Fruit fly (Drosophila melanogaster) whole organism, prepupa: ENCODE measurements around the gene Drak.
A peak's percentile ranks its signal among the peaks of the same experiment; 100 is the strongest.

Experiments
- CG10631 ChIP-seq: fragments of 200-800 bp; sonication (Bioruptor generic); optimal IDR thresholded peaks from 2 replicates; lab custom pipeline; 2016; ENCODE audit warnings: missing biosample characterization, missing genetic modification characterization
- CG10669 ChIP-seq: fragments of 200-800 bp; sonication (Bioruptor generic); optimal IDR thresholded peaks from 3 replicates; lab custom pipeline; 2018; ENCODE audit warnings: missing biosample characterization, mild to moderate bottlenecking, missing genetic modification characterization, moderate library complexity
- CG11762 ChIP-seq: fragments of 200-800 bp; sonication (Bioruptor generic); optimal IDR thresholded peaks from 3 replicates; lab custom pipeline; 2016; ENCODE audit warnings: missing biosample characterization, missing genetic modification characterization; ENCODE audit not compliant: insufficient read depth
- CG11902 ChIP-seq: fragments of 200-800 bp; sonication (Bioruptor generic); optimal IDR thresholded peaks from 3 replicates; lab custom pipeline; 2016; ENCODE audit warnings: missing biosample characterization, missing genetic modification characterization
- CG16779 ChIP-seq: fragments of 200-800 bp; sonication (Bioruptor generic); optimal IDR thresholded peaks from 3 replicates; lab custom pipeline; 2017; ENCODE audit warnings: missing biosample characterization, mild to moderate bottlenecking, missing genetic modification characterization
- CG3032 ChIP-seq: fragments of 200-800 bp; optimal IDR thresholded peaks from 2 replicates; lab custom pipeline; 2019; ENCODE audit warnings: missing biosample characterization, mild to moderate bottlenecking, missing genetic modification characterization, moderate library complexity
- CG31627 ChIP-seq: fragments of 200-800 bp; sonication (Bioruptor generic); optimal IDR thresholded peaks from 3 replicates; lab custom pipeline; 2016; ENCODE audit warnings: missing biosample characterization, missing genetic modification characterization
- CG32006 ChIP-seq: fragments of 200-800 bp; sonication (Bioruptor generic); optimal IDR thresholded peaks from 3 replicates; lab custom pipeline; 2017; ENCODE audit warnings: missing biosample characterization, mild to moderate bottlenecking, missing genetic modification characterization
- CG34406 ChIP-seq: fragments of 200-800 bp; sonication (Bioruptor generic); optimal IDR thresholded peaks from 3 replicates; lab custom pipeline; 2016; ENCODE audit warnings: missing biosample characterization, missing genetic modification characterization
- CG3919 ChIP-seq: fragments of 200-800 bp; sonication (Bioruptor generic); optimal IDR thresholded peaks from 3 replicates; lab custom pipeline; 2016; ENCODE audit warnings: missing biosample characterization, missing genetic modification characterization
- CG6163 ChIP-seq: fragments of 200-800 bp; sonication (Bioruptor generic); IDR thresholded peaks from 3 replicates; pipeline ENCODE4 v1.3.6; 2022; ENCODE audit warnings: missing biosample characterization, missing genetic modification characterization
- CG6276 ChIP-seq: fragments of 200-800 bp; sonication (Bioruptor generic); optimal IDR thresholded peaks from 2 replicates; lab custom pipeline; 2017; ENCODE audit warnings: missing biosample characterization, mild to moderate bottlenecking, missing genetic modification characterization
- CG6792 ChIP-seq: fragments of 200-800 bp; sonication (Bioruptor generic); optimal IDR thresholded peaks from 3 replicates; lab custom pipeline; 2016; ENCODE audit warnings: missing biosample characterization, missing genetic modification characterization
- CG6808 ChIP-seq: fragments of 200-800 bp; sonication (Bioruptor generic); optimal IDR thresholded peaks from 3 replicates; lab custom pipeline; 2017; ENCODE audit warnings: missing biosample characterization, missing genetic modification characterization, mild to moderate bottlenecking, moderate library complexity, missing genetic modification reagents
- CG7368 ChIP-seq: fragments of 200-800 bp; sonication (Bioruptor generic); optimal IDR thresholded peaks from 3 replicates; lab custom pipeline; 2016; ENCODE audit warnings: missing biosample characterization, missing genetic modification characterization
- CG8319 ChIP-seq: fragments of 200-800 bp; sonication (Bioruptor generic); optimal IDR thresholded peaks from 3 replicates; lab custom pipeline; 2016; ENCODE audit warnings: missing biosample characterization, missing genetic modification characterization
- CG8632 ChIP-seq: fragments of 200-800 bp; sonication (Bioruptor generic); optimal IDR thresholded peaks from 3 replicates; lab custom pipeline; 2016; ENCODE audit warnings: missing biosample characterization, missing genetic modification characterization
- CG9139 ChIP-seq: fragments of 200-800 bp; sonication (Bioruptor generic); optimal IDR thresholded peaks from 3 replicates; lab custom pipeline; 2017; ENCODE audit warnings: missing biosample characterization, mild to moderate bottlenecking, missing genetic modification characterization
- Eip78C ChIP-seq: fragments of 200-800 bp; sonication (Bioruptor generic); peaks from one replicate; lab custom pipeline; 2016; ENCODE audit warnings: missing biosample characterization, missing genetic modification characterization
- Ets21C ChIP-seq: fragments of 200-800 bp; sonication (Bioruptor generic); optimal IDR thresholded peaks from 3 replicates; lab custom pipeline; 2016; ENCODE audit warnings: missing biosample characterization, missing genetic modification characterization
- Ets96B ChIP-seq: fragments of 200-800 bp; optimal IDR thresholded peaks from 2 replicates; lab custom pipeline; 2019; ENCODE audit warnings: missing biosample characterization, mild to moderate bottlenecking, missing genetic modification characterization, moderate library complexity
- Gug ChIP-seq: fragments of 200-800 bp; sonication (Bioruptor generic); IDR thresholded peaks from 2 replicates; pipeline ENCODE4 v1.3.6; 2022; ENCODE audit warnings: missing biosample characterization, missing genetic modification characterization
- Hr38 ChIP-seq: sonication (Bioruptor generic); optimal IDR thresholded peaks from 2 replicates; lab custom pipeline; 2016; ENCODE audit warnings: missing biosample characterization, missing genetic modification characterization
- Hr39 ChIP-seq: fragments of 200-800 bp; sonication (Bioruptor generic); optimal IDR thresholded peaks from 2 replicates; lab custom pipeline; 2016; ENCODE audit warnings: missing biosample characterization, missing genetic modification characterization
- Hr4 ChIP-seq: fragments of 200-800 bp; sonication (Bioruptor generic); optimal IDR thresholded peaks from 3 replicates; lab custom pipeline; 2016; ENCODE audit warnings: missing biosample characterization, missing genetic modification characterization
- Lpt ChIP-seq: fragments of 200-800 bp; sonication (Bioruptor generic); optimal IDR thresholded peaks from 3 replicates; lab custom pipeline; 2016; ENCODE audit warnings: missing biosample characterization, missing genetic modification characterization
- OdsH ChIP-seq: fragments of 200-800 bp; sonication (Bioruptor generic); optimal IDR thresholded peaks from 3 replicates; lab custom pipeline; 2016; ENCODE audit warnings: missing biosample characterization, missing genetic modification characterization
- Sox102F ChIP-seq: fragments of 200-800 bp; sonication (Bioruptor generic); optimal IDR thresholded peaks from 2 replicates; lab custom pipeline; 2016; ENCODE audit warnings: missing biosample characterization, mild to moderate bottlenecking, missing genetic modification characterization
- Sox14 ChIP-seq: fragments of 200-800 bp; sonication (Bioruptor generic); optimal IDR thresholded peaks from 3 replicates; lab custom pipeline; 2016; ENCODE audit warnings: missing biosample characterization, missing genetic modification characterization
- Sox15 ChIP-seq: fragments of 200-800 bp; sonication (Bioruptor generic); optimal IDR thresholded peaks from 3 replicates; lab custom pipeline; 2016; ENCODE audit warnings: missing biosample characterization, missing genetic modification characterization
- achi ChIP-seq: fragments of 200-800 bp; sonication (Bioruptor generic); optimal IDR thresholded peaks from 3 replicates; lab custom pipeline; 2016; ENCODE audit warnings: missing biosample characterization, missing genetic modification characterization
- acj6 ChIP-seq: fragments of 200-800 bp; sonication (Bioruptor generic); optimal IDR thresholded peaks from 3 replicates; lab custom pipeline; 2016; ENCODE audit warnings: missing biosample characterization, missing genetic modification characterization
- dsx ChIP-seq: fragments of 200-800 bp; optimal IDR thresholded peaks from 3 replicates; lab custom pipeline; 2019; ENCODE audit warnings: missing biosample characterization, mild to moderate bottlenecking, missing genetic modification characterization, moderate library complexity; ENCODE audit not compliant: poor library complexity, severe bottlenecking
- eg ChIP-seq: fragments of 200-800 bp; sonication (Bioruptor generic); IDR thresholded peaks from 3 replicates; pipeline ENCODE4 v1.3.6; 2022; ENCODE audit warnings: missing biosample characterization, missing genetic modification characterization
- esn ChIP-seq: fragments of 200-800 bp; sonication (Bioruptor generic); optimal IDR thresholded peaks from 2 replicates; lab custom pipeline; 2016; ENCODE audit warnings: missing biosample characterization, mild to moderate bottlenecking, missing genetic modification characterization, moderate library complexity
- fkh ChIP-seq: fragments of 200-800 bp; sonication (Bioruptor generic); optimal IDR thresholded peaks from 3 replicates; lab custom pipeline; 2017; ENCODE audit warnings: missing biosample characterization, mild to moderate bottlenecking, missing genetic modification characterization, moderate library complexity
- lz ChIP-seq: fragments of 200-800 bp; sonication (Bioruptor generic); optimal IDR thresholded peaks from 3 replicates; lab custom pipeline; 2016; ENCODE audit warnings: missing biosample characterization, missing genetic modification characterization
- net ChIP-seq: fragments of 200-800 bp; sonication (Bioruptor generic); optimal IDR thresholded peaks from 3 replicates; lab custom pipeline; 2016; ENCODE audit warnings: missing biosample characterization, missing genetic modification characterization
- pdm3 ChIP-seq: fragments of 200-800 bp; sonication (Bioruptor generic); optimal IDR thresholded peaks from 3 replicates; lab custom pipeline; 2016; ENCODE audit warnings: missing biosample characterization, missing genetic modification characterization
- salr ChIP-seq, 2 experiments: fragments of 200-800 bp; sonication (Bioruptor generic); optimal IDR thresholded peaks; 3 replicates each; lab custom pipeline; 2016 to 2018; ENCODE audit warnings: missing biosample characterization in 2 of 2, missing genetic modification characterization in 2 of 2, mild to moderate bottlenecking in 1 of 2
- spab ChIP-seq: fragments of 200-800 bp; sonication (Bioruptor generic); optimal IDR thresholded peaks from 2 replicates; lab custom pipeline; 2017; ENCODE audit warnings: missing biosample characterization, mild to moderate bottlenecking, missing genetic modification characterization, missing genetic modification reagents
- ss ChIP-seq, 2 experiments: fragments of 200-800 bp; sonication (Bioruptor generic); optimal IDR thresholded peaks; 2 replicates in 1 of 2; 3 replicates in 1 of 2; lab custom pipeline; 2017 to 2018; ENCODE audit warnings: mild to moderate bottlenecking in 2 of 2, missing biosample characterization in 2 of 2, missing genetic modification characterization in 2 of 2, moderate library complexity in 1 of 2
- svp ChIP-seq: fragments of 200-800 bp; sonication (Bioruptor generic); peaks from one replicate; lab custom pipeline; 2016; ENCODE audit warnings: missing biosample characterization, missing genetic modification characterization
- topi ChIP-seq: fragments of 200-800 bp; sonication (Bioruptor generic); optimal IDR thresholded peaks from 3 replicates; lab custom pipeline; 2016; ENCODE audit warnings: missing biosample characterization, missing genetic modification characterization
- vri ChIP-seq: fragments of 200-800 bp; sonication (Bioruptor generic); optimal IDR thresholded peaks from 3 replicates; lab custom pipeline; 2016; ENCODE audit warnings: missing biosample characterization, mild to moderate bottlenecking, missing genetic modification characterization

Gene Drak

DNA sequence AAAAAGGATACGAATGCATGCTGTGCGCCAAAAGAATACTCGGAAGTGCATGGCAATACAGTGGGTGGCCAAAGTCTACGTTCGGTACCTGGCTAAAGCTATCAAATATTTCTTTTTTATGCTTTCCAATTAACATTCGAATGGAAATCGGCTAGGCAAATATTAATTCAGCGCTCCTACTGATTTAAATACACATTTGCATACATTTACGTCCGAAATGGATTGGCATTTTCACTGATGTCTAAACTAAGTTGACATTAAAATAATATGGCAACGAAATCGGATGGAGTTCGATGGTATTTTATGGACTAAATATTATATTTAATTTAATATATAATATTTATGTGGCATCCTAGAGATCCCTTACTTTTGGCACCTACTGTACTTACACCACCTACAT lies 49.6 kb downstream of the Drak start:
- TF ChIP-seq Ets96B (peak; percentile 38), CG6163 (0 out of 3 replicates have a peak, but pooled peaks have one; percentile 8), Sox15 (GFP tag; lab: Kevin White, UChicago) (no peak), topi (GFP tag; lab: Kevin White, UChicago) (no peak), pdm3 (no peak), dsx (GFP tag; lab: Kevin White, UChicago) (peak; percentile 36), CG31627 (GFP tag; lab: Kevin White, UChicago) (no peak), CG6808 (GFP tag; lab: Kevin White, UChicago) (peak; percentile 44), esn (GFP tag; lab: Kevin White, UChicago) (no peak), Hr39 (GFP tag; lab: Kevin White, UChicago) (peak; percentile 19), ss (GFP tag; optimal IDR thresholded peaks at IDR 0.05; lab: Kevin White, UChicago) (peak; percentile 4 to 52), CG11902 (GFP tag; lab: Kevin White, UChicago) (peak; percentile 10), acj6 (GFP tag; lab: Kevin White, UChicago) (peak; percentile 43), Eip78C (GFP tag; lab: Kevin White, UChicago) (peak; percentile 58), CG8632 (peak; percentile 43), CG6792 (GFP tag; lab: Kevin White, UChicago) (peak; percentile 14), salr (GFP tag; optimal IDR thresholded peaks at IDR 0.05; lab: Kevin White, UChicago) (peak in 1 of 2 experiments; percentile 28), CG11762 (GFP tag; lab: Kevin White, UChicago) (peak; percentile 7), CG32006 (GFP tag; lab: Kevin White, UChicago) (peak; percentile 56), eg (GFP tag; lab: Robert Waterston, UW) (0 out of 3 replicates have a peak, but pooled peaks have one; percentile 27), Ets21C (GFP tag; lab: Kevin White, UChicago) (no peak), CG7368 (GFP tag; lab: Kevin White, UChicago) (no peak), Sox102F (GFP tag; lab: Kevin White, UChicago) (no peak), OdsH (peak; percentile 45), CG34406 (GFP tag; lab: Kevin White, UChicago) (peak; percentile 54), achi (GFP tag; lab: Kevin White, UChicago) (peak; percentile 52), Sox14 (no peak), CG6276 (GFP tag; lab: Kevin White, UChicago) (peak; percentile 10), spab (peak; percentile 28), fkh (GFP tag; lab: Kevin White, UChicago) (no peak), CG9139 (GFP tag; lab: Kevin White, UChicago) (no peak), CG8319 (GFP tag; lab: Kevin White, UChicago) (no peak), CG16779 (peak; percentile 13), lz (GFP tag; lab: Kevin White, UChicago) (no peak), Hr4 (GFP tag; lab: Kevin White, UChicago) (peak; percentile 10), CG3919 (GFP tag; lab: Kevin White, UChicago) (peak; percentile 20), Lpt (GFP tag; lab: Kevin White, UChicago) (peak; percentile 1), CG10631 (peak; percentile 42), vri (no peak), CG3032 (tag; lab: Kevin White, UChicago) (peak; percentile 40), CG10669 (GFP tag; lab: Kevin White, UChicago) (peak; percentile 47)

DNA sequence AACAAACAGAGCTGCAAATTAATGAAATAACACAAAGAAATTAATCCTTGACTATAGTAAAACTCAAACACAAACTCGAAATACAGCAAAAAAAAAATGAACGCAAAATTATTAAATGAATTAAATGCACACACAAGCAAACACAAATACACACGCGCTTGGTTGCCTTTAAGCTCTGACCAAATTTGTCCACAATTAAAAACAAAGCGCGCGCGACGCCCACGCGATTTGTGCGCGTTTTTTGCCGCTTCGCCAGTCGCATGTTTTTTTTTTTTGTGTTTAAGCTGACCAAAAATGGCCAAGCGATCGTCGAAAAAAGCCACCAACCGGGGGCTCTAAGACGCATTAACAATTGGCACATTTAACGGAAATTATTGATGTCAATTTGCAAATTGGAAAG lies 50.4 kb downstream of the Drak start:
- TF ChIP-seq Gug (GFP tag; lab: Robert Waterston, UW) (no peak), CG11762 (GFP tag; lab: Kevin White, UChicago) (no peak), net (GFP tag; lab: Kevin White, UChicago) (no peak), Hr38 (GFP tag; lab: Kevin White, UChicago) (no peak), CG32006 (GFP tag; lab: Kevin White, UChicago) (no peak), svp (no peak), Sox14 (no peak)
